Fruit fly (Drosophila melanogaster) Kc167 (cell line): ENCODE data around the gene CG11964.

Experiments used
- Myc ChIP-seq: fragments of >200 bp; optimal IDR thresholded peaks from 2 replicates; lab custom pipeline; 2017; ENCODE audit warnings: missing external identifiers
- Sin3A ChIP-seq: fragments of >200 bp; optimal IDR thresholded peaks from 2 replicates; lab custom pipeline; 2018; ENCODE audit warnings: missing external identifiers
- h ChIP-seq: fragments of >200 bp; optimal IDR thresholded peaks from 3 replicates; lab custom pipeline; 2018; ENCODE audit warnings: missing external identifiers
- insv ChIP-seq: fragments of >200 bp; optimal IDR thresholded peaks from 3 replicates; lab custom pipeline; 2018; ENCODE audit warnings: missing external identifiers
- psq ChIP-seq: fragments of >200 bp; optimal IDR thresholded peaks from 2 replicates; lab custom pipeline; 2017; ENCODE audit warnings: missing external identifiers

DNA sequence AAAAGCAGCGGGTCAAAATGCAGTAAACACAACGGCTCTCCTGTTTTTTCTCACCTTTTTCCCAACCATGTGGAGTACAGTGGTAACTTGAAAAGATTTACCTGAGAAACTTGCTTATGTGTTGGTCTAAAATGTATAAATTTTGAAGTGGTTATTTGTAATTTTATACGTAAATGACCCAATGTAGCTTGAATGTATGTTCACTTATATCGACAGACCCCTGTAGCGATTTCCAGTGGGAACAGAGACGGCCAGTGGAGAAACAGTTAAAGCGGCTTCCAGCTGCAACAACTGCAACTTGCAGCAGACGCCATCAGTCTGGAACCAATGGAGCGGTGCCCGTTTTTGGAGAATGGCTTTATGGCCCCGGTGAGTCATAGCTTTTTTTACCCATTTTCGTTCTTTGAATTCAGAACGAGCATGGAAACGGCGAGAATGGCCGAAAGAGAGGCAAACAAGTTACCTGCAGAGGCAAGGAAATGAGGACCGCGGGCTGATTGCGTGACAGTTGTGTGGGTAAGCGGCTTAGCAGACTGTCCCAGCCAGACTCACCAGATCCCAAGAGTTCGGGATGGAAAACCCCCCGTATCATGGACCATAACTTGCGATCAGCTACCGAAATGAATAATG lies 18.8 kb downstream of the CG11964 start:
- no peak for TF ChIP-seq psq (lab: Kevin White, UChicago)
- no peak for TF ChIP-seq Myc (lab: Kevin White, UChicago)
- no peak for TF ChIP-seq insv (lab: Kevin White, UChicago)
- no peak for TF ChIP-seq h (lab: Kevin White, UChicago)
- no peak for TF ChIP-seq Sin3A (lab: Kevin White, UChicago)
